Fruit fly (Drosophila melanogaster) whole organism, embryonic: Measurements from ENCODE around the gene djl.

Experiments
- Adf1 ChIP-seq: fragments of 200-800 bp; sonication (Bioruptor generic); IDR thresholded peaks from 2 replicates; pipeline ENCODE4 v1.3.6; 2022; ENCODE audit warnings: missing biosample characterization, missing genetic modification characterization
- Aef1 ChIP-seq: fragments of 200-800 bp; sonication (Bioruptor generic); IDR thresholded peaks from 3 replicates; pipeline ENCODE4 v1.3.6; 2022; ENCODE audit warnings: missing biosample characterization, missing genetic modification characterization
- Bgb ChIP-seq: fragments of 200-800 bp; sonication (Bioruptor generic); IDR thresholded peaks from 2 replicates; pipeline ENCODE4 v1.3.6; 2022; ENCODE audit warnings: missing biosample characterization, missing genetic modification characterization; ENCODE audit not compliant: partially characterized antibody
- CG10979 ChIP-seq: fragments of 200-800 bp; sonication (Bioruptor generic); optimal IDR thresholded peaks from 2 replicates; lab custom pipeline; 2018; ENCODE audit warnings: missing biosample characterization, mild to moderate bottlenecking, missing genetic modification characterization, moderate library complexity
- CG11247 ChIP-seq: fragments of 200-800 bp; sonication (Bioruptor generic); IDR thresholded peaks from 2 replicates; pipeline ENCODE4 v1.3.6; 2022; ENCODE audit warnings: missing biosample characterization, missing genetic modification characterization
- CG11695 ChIP-seq: fragments of 200-800 bp; sonication (Bioruptor generic); IDR thresholded peaks from 3 replicates; pipeline ENCODE4 v1.3.6; 2022; ENCODE audit warnings: missing biosample characterization, missing genetic modification characterization
- CG11696 ChIP-seq: fragments of 200-800 bp; sonication (Bioruptor generic); IDR thresholded peaks from 2 replicates; pipeline ENCODE4 v1.3.6; 2022; ENCODE audit warnings: missing biosample characterization, missing genetic modification characterization
- CG12744 ChIP-seq: fragments of 200-800 bp; sonication (Bioruptor generic); optimal IDR thresholded peaks from 2 replicates; lab custom pipeline; 2016; ENCODE audit warnings: missing biosample characterization, missing genetic modification characterization
- CG12942 ChIP-seq: fragments of 200-800 bp; sonication (Bioruptor generic); optimal IDR thresholded peaks from 3 replicates; lab custom pipeline; 2016; ENCODE audit warnings: missing biosample characterization, missing genetic modification characterization
- CG13424 ChIP-seq: fragments of 200-800 bp; sonication (Bioruptor generic); optimal IDR thresholded peaks from 2 replicates; lab custom pipeline; 2019; ENCODE audit warnings: missing biosample characterization, mild to moderate bottlenecking, missing genetic modification characterization, moderate library complexity
- CG15601 ChIP-seq: fragments of 200-800 bp; sonication (Bioruptor generic); optimal IDR thresholded peaks from 3 replicates; lab custom pipeline; 2019; ENCODE audit warnings: missing biosample characterization, mild to moderate bottlenecking, missing genetic modification characterization, moderate library complexity
- CG16813 ChIP-seq: fragments of 200-800 bp; sonication (Bioruptor generic); IDR thresholded peaks from 3 replicates; pipeline ENCODE4 v1.3.6; 2022; ENCODE audit warnings: missing biosample characterization, missing genetic modification characterization; ENCODE audit not compliant: partially characterized antibody
- CG18599 ChIP-seq: fragments of 200-800 bp; sonication (Bioruptor generic); optimal IDR thresholded peaks from 3 replicates; lab custom pipeline; 2017; ENCODE audit warnings: missing biosample characterization, missing genetic modification characterization, mild to moderate bottlenecking, moderate library complexity, missing genetic modification reagents
- CG2116 ChIP-seq: fragments of 200-800 bp; sonication (Bioruptor generic); optimal IDR thresholded peaks from 3 replicates; lab custom pipeline; 2018; ENCODE audit warnings: missing biosample characterization, mild to moderate bottlenecking, missing genetic modification characterization
- CG3407 ChIP-seq: fragments of 200-800 bp; sonication (Bioruptor generic); optimal IDR thresholded peaks from 2 replicates; lab custom pipeline; 2018; ENCODE audit warnings: missing biosample characterization, mild to moderate bottlenecking, missing genetic modification characterization
- CG3995 ChIP-seq: fragments of 200-800 bp; sonication (Bioruptor generic); optimal IDR thresholded peaks from 3 replicates; lab custom pipeline; 2016; ENCODE audit warnings: missing biosample characterization, missing genetic modification characterization
- CG4730 ChIP-seq: fragments of 200-800 bp; sonication (Bioruptor generic); IDR thresholded peaks from 2 replicates; pipeline ENCODE4 v1.3.6; 2022; ENCODE audit warnings: missing biosample characterization, missing genetic modification characterization
- CG6175 ChIP-seq: fragments of 200-800 bp; sonication (Bioruptor generic); IDR thresholded peaks from 3 replicates; pipeline ENCODE4 v1.3.6; 2022; ENCODE audit warnings: missing biosample characterization, missing genetic modification characterization
- CG6791 ChIP-seq: fragments of 200-800 bp; sonication (Bioruptor generic); IDR thresholded peaks from 3 replicates; pipeline ENCODE4 v1.3.6; 2022; ENCODE audit warnings: missing biosample characterization, missing genetic modification characterization; ENCODE audit not compliant: partially characterized antibody
- CG8089 ChIP-seq: fragments of 200-800 bp; sonication (Bioruptor generic); optimal IDR thresholded peaks from 3 replicates; lab custom pipeline; 2016; ENCODE audit warnings: missing biosample characterization, missing genetic modification characterization
- CG9727 ChIP-seq: fragments of 200-800 bp; sonication (Bioruptor generic); optimal IDR thresholded peaks from 3 replicates; lab custom pipeline; 2017; ENCODE audit warnings: missing biosample characterization, mild to moderate bottlenecking, missing genetic modification characterization
- CG9932 ChIP-seq: fragments of 200-800 bp; sonication (Bioruptor generic); IDR thresholded peaks from 2 replicates; pipeline ENCODE4 v1.3.6; 2022; ENCODE audit warnings: missing biosample characterization, missing genetic modification characterization
- CkIIα-i1 ChIP-seq: fragments of 200-800 bp; sonication (Bioruptor generic); IDR thresholded peaks from 2 replicates; pipeline ENCODE4 v1.3.6; 2022; ENCODE audit warnings: missing biosample characterization, missing genetic modification characterization
- D ChIP-seq, 2 experiments: fragments of 200-800 bp in 1 of 2; fragments of >200 bp in 1 of 2; sonication (Bioruptor generic) in 1 of 2; optimal IDR thresholded peaks; 2 replicates in 1 of 2; 3 replicates in 1 of 2; lab custom pipeline; 2017; ENCODE audit warnings: mild to moderate bottlenecking in 1 of 2, missing biosample characterization in 1 of 2, missing genetic modification characterization in 1 of 2, missing genetic modification reagents in 1 of 2
- Dbx ChIP-seq: fragments of 200-800 bp; sonication (Bioruptor generic); IDR thresholded peaks from 3 replicates; pipeline ENCODE4 v1.3.6; 2022; ENCODE audit warnings: missing biosample characterization, missing genetic modification characterization
- E2f1 ChIP-seq: fragments of 200-800 bp; sonication (Bioruptor generic); IDR thresholded peaks from 2 replicates; pipeline ENCODE4 v1.3.6; 2022; ENCODE audit warnings: missing biosample characterization, missing genetic modification characterization
- Ets65A ChIP-seq: fragments of 200-800 bp; sonication (Bioruptor generic); peaks from one replicate; lab custom pipeline; 2016; ENCODE audit warnings: missing biosample characterization, missing genetic modification characterization
- GATAe ChIP-seq: fragments of 200-800 bp; sonication (Bioruptor generic); conservative IDR thresholded peaks from 2 replicates; pipeline ENCODE4 v1.3.6; 2022; ENCODE audit warnings: missing biosample characterization, missing genetic modification characterization
- H2.0 ChIP-seq: fragments of 200-800 bp; sonication (Bioruptor generic); IDR thresholded peaks from 2 replicates; pipeline ENCODE4 v1.3.6; 2022; ENCODE audit warnings: missing biosample characterization, missing genetic modification characterization
- HLH3B ChIP-seq: fragments of 200-800 bp; sonication (Bioruptor generic); IDR thresholded peaks from 2 replicates; pipeline ENCODE4 v1.3.6; 2022; ENCODE audit warnings: missing biosample characterization, missing genetic modification characterization
- Hmx ChIP-seq: fragments of 200-800 bp; sonication (Bioruptor generic); optimal IDR thresholded peaks from 2 replicates; lab custom pipeline; 2016; ENCODE audit warnings: missing biosample characterization, missing genetic modification characterization
- Med ChIP-seq: fragments of 200-800 bp; sonication (Bioruptor generic); peaks from one replicate; lab custom pipeline; 2016; ENCODE audit warnings: missing biosample characterization, missing genetic modification characterization, mild to moderate bottlenecking, inconsistent platforms, moderate library complexity
- Meics ChIP-seq: fragments of 200-800 bp; sonication (Bioruptor generic); optimal IDR thresholded peaks from 2 replicates; lab custom pipeline; 2017; ENCODE audit warnings: missing biosample characterization, mild to moderate bottlenecking, missing genetic modification characterization
- Mes4 ChIP-seq: fragments of 200-800 bp; sonication (Bioruptor generic); optimal IDR thresholded peaks from 2 replicates; lab custom pipeline; 2016; ENCODE audit warnings: missing biosample characterization, missing genetic modification characterization
- Nf-YA ChIP-seq: fragments of 200-800 bp; sonication (Bioruptor generic); IDR thresholded peaks from 2 replicates; pipeline ENCODE4 v1.3.6; 2022; ENCODE audit warnings: missing biosample characterization, missing genetic modification characterization
- abd-A ChIP-seq: fragments of 200-800 bp; sonication (Bioruptor generic); optimal IDR thresholded peaks from 3 replicates; lab custom pipeline; 2019; ENCODE audit warnings: missing biosample characterization, mild to moderate bottlenecking, missing genetic modification characterization, moderate library complexity
- dimm ChIP-seq: fragments of 200-800 bp; sonication (Bioruptor generic); IDR thresholded peaks from 2 replicates; pipeline ENCODE4 v1.3.6; 2022; ENCODE audit warnings: missing biosample characterization, missing genetic modification characterization
- dysf ChIP-seq: fragments of 200-800 bp; sonication (Bioruptor generic); IDR thresholded peaks from 3 replicates; pipeline ENCODE4 v1.3.6; 2022; ENCODE audit warnings: missing biosample characterization, missing genetic modification characterization
- ewg ChIP-seq: fragments of 200-800 bp; sonication (Bioruptor generic); optimal IDR thresholded peaks from 3 replicates; lab custom pipeline; 2017; ENCODE audit warnings: mild to moderate bottlenecking, missing biosample characterization, missing genetic modification reagents, missing genetic modification characterization
- eyg ChIP-seq: fragments of 200-800 bp; sonication (Bioruptor generic); optimal IDR thresholded peaks from 3 replicates; lab custom pipeline; 2016; ENCODE audit warnings: missing biosample characterization, missing genetic modification characterization
- gcm ChIP-seq: fragments of 200-800 bp; sonication (Bioruptor generic); optimal IDR thresholded peaks from 2 replicates; lab custom pipeline; 2019; ENCODE audit warnings: missing biosample characterization, mild to moderate bottlenecking, missing genetic modification characterization, moderate library complexity
- ind ChIP-seq: fragments of 200-800 bp; sonication (Bioruptor generic); optimal IDR thresholded peaks from 3 replicates; lab custom pipeline; 2016; ENCODE audit warnings: missing biosample characterization, missing genetic modification characterization
- kay ChIP-seq: fragments of 200-800 bp; sonication (Bioruptor generic); optimal IDR thresholded peaks from 2 replicates; lab custom pipeline; 2016; ENCODE audit warnings: missing biosample characterization, missing genetic modification characterization
- klu ChIP-seq: fragments of 200-800 bp; sonication (Bioruptor generic); IDR thresholded peaks from 2 replicates; pipeline ENCODE4 v1.3.6; 2022; ENCODE audit warnings: missing biosample characterization, missing genetic modification characterization
- knrl ChIP-seq: fragments of 200-800 bp; sonication (Bioruptor generic); IDR thresholded peaks from 3 replicates; pipeline ENCODE4 v1.3.6; 2022; ENCODE audit warnings: missing biosample characterization, missing genetic modification characterization; ENCODE audit not compliant: partially characterized antibody
- mld ChIP-seq: fragments of 200-800 bp; sonication (Bioruptor generic); IDR thresholded peaks from 3 replicates; pipeline ENCODE4 v1.3.6; 2022; ENCODE audit warnings: missing biosample characterization, missing genetic modification characterization; ENCODE audit not compliant: partially characterized antibody
- oc ChIP-seq: fragments of 200-800 bp; sonication (Bioruptor generic); optimal IDR thresholded peaks from 2 replicates; lab custom pipeline; 2018; ENCODE audit warnings: missing biosample characterization, mild to moderate bottlenecking, missing genetic modification characterization, moderate library complexity
- repo ChIP-seq: fragments of 200-800 bp; sonication (Bioruptor generic); optimal IDR thresholded peaks from 2 replicates; lab custom pipeline; 2016; ENCODE audit warnings: missing biosample characterization, missing genetic modification characterization
- sens ChIP-seq: fragments of 200-800 bp; sonication (Bioruptor generic); peaks from one replicate; lab custom pipeline; 2016; ENCODE audit warnings: missing biosample characterization, missing genetic modification characterization
- sob ChIP-seq: fragments of 200-800 bp; sonication (Bioruptor generic); IDR thresholded peaks from 2 replicates; pipeline ENCODE4 v1.3.6; 2022; ENCODE audit warnings: missing biosample characterization, missing genetic modification characterization
- sug ChIP-seq: fragments of 200-800 bp; optimal IDR thresholded peaks from 2 replicates; lab custom pipeline; 2019; ENCODE audit warnings: missing biosample characterization, mild to moderate bottlenecking, missing genetic modification characterization, moderate library complexity
- zfh2 ChIP-seq: fragments of 200-800 bp; sonication (Bioruptor generic); optimal IDR thresholded peaks from 2 replicates; lab custom pipeline; 2016; ENCODE audit warnings: missing biosample characterization, missing genetic modification characterization

Gene djl

DNA sequence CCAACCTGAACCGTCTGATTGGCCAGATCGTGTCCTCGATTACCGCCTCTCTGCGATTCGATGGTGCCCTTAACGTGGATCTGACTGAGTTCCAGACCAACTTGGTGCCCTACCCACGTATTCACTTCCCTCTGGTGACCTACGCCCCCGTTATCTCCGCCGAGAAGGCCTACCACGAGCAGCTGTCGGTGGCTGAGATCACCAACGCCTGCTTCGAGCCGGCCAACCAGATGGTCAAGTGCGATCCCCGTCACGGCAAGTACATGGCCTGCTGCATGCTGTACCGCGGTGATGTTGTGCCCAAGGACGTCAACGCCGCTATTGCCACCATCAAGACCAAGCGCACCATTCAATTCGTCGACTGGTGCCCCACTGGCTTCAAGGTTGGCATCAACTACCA is 27.3 kb downstream of the djl start:
- TF ChIP-seq repo (GFP tag; lab: Kevin White, UChicago) (no peak), ewg (no peak), Dbx (GFP tag; lab: Robert Waterston, UW) (no peak), CG9932 (GFP tag; lab: Robert Waterston, UW) (0 out of 2 replicates have a peak, but pooled peaks have one; percentile 10), CG11695 (GFP tag; lab: Robert Waterston, UW) (no peak), dimm (GFP tag; lab: Robert Waterston, UW) (no peak), Hmx (no peak), Meics (GFP tag; lab: Kevin White, UChicago) (no peak), CG13424 (no peak), zfh2 (no peak), kay (GFP tag; lab: Kevin White, UChicago) (no peak), oc (tag; lab: Kevin White, UChicago) (no peak), CG18599 (GFP tag; lab: Kevin White, UChicago) (no peak), CG16813 (GFP tag; lab: Robert Waterston, UW) (no peak), sens (GFP tag; lab: Kevin White, UChicago) (peak; percentile 8), Aef1 (no peak), Ets65A (GFP tag; lab: Kevin White, UChicago) (peak; percentile 85), Mes4 (GFP tag; lab: Kevin White, UChicago) (no peak), sob (GFP tag; lab: Robert Waterston, UW) (no peak), D (optimal IDR thresholded peaks at IDR 0.05; lab: Kevin White, UChicago) (no peak), D (GFP tag; optimal IDR thresholded peaks at IDR 0.05; lab: Kevin White, UChicago) (no peak), gcm (GFP tag; lab: Kevin White, UChicago) (no peak), CG6791 (0 out of 3 replicates have a peak, but pooled peaks have one; percentile 13), Nf-YA (no peak), dysf (GFP tag; lab: Robert Waterston, UW) (no peak), CG8089 (GFP tag; lab: Kevin White, UChicago) (no peak), CG12744 (GFP tag; lab: Kevin White, UChicago) (no peak), H2.0 (GFP tag; lab: Robert Waterston, UW) (0 out of 2 replicates have a peak, but pooled peaks have one; percentile 4), CG2116 (GFP tag; lab: Kevin White, UChicago) (no peak), abd-A (tag; lab: Kevin White, UChicago) (no peak), CG12942 (GFP tag; lab: Kevin White, UChicago) (no peak), CG3995 (GFP tag; lab: Kevin White, UChicago) (no peak), HLH3B (GFP tag; lab: Robert Waterston, UW) (no peak), CG11247 (GFP tag; lab: Robert Waterston, UW) (no peak), klu (GFP tag; lab: Robert Waterston, UW) (no peak), GATAe (GFP tag; lab: Robert Waterston, UW) (no peak), CG3407 (no peak), sug (tag; lab: Kevin White, UChicago) (no peak)

DNA sequence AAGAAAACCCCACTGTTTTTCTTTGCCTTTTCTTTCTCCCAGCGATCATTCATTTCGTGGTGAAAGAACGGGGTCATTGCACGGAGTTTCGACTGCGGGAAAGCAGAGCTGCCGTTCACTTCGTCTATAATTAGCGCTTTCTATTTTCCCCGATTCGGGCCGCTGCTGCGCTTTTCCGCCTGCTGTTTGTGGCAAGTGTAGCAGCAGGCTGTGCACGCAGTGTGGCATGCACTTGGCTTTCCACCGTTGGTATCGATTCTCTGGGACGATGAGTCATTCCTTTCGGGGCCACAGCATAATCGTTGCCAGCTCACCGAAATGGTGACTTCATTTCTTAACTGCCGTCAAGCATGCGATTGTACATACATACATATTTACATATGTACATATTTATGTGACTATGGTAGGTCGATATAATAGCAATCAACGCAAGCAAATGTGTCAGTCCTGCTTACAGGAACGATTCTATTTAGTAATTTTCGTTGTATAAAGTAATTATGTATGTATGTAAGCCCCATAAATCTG is 28.3 kb downstream of the djl start:
- TF ChIP-seq CkIIα-i1 (GFP tag; lab: Robert Waterston, UW) (no peak), CG12942 (GFP tag; lab: Kevin White, UChicago) (no peak), Med (peak; percentile 67), CG10979 (tag; lab: Kevin White, UChicago) (no peak), Bgb (GFP tag; lab: Robert Waterston, UW) (0 out of 2 replicates have a peak, but pooled peaks have one; percentile 22), Adf1 (no peak), knrl (GFP tag; lab: Robert Waterston, UW) (0 out of 3 replicates have a peak, but pooled peaks have one; percentile 18), CG15601 (no peak), E2f1 (GFP tag; lab: Robert Waterston, UW) (no peak), CG6175 (GFP tag; lab: Robert Waterston, UW) (peak; percentile 74; the same call in 2 of the 3 replicates), ind (no peak), CG11696 (GFP tag; lab: Robert Waterston, UW) (0 out of 2 replicates have a peak, but pooled peaks have one; percentile 49), H2.0 (GFP tag; lab: Robert Waterston, UW) (peak; percentile 5; the same call in 1 of the 2 replicates), eyg (GFP tag; lab: Kevin White, UChicago) (no peak), mld (no peak), CG4730 (GFP tag; lab: Robert Waterston, UW) (no peak), CG9727 (GFP tag; lab: Kevin White, UChicago) (peak; percentile 11)
